Fruit fly (Drosophila melanogaster): ENCODE measurements around the gene Tom70.

Tom70 gene

DNA sequence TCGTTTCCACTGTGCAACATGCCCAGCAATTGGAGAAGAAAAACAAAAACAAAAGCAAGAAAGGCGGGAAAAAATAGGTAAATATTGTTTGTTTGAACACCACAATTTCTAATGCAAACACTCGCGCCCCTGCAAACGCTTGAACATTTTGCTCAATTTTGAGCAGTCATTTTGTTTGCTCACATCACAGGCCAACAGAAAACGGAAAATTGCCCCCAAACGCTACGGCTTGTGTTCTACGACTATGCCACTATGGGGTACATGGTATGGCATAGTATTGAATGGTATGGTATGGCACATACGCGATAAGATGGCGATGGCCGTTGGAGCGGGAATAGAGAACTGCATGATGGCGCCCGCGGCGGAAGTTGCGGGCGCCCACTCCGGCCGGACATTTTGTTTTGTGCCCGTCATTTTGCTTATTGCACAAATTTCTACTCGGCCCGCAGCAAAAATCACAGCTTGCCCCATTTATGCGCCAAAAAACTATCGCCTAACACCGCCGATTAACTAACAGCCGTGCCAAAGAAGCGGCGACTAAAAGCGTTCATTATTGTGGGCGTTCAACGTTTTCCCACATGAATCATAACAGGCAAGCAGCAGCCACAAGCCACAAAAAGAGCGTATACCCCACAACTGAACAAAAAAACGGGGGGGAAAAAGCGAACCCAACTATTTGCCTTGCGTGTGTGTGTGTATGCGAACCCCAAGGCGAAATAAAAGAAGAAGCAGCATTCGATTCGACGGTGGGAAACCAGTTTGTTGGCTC is 33.9 kb downstream of the Tom70 start (continued):
- TF ChIP-seq Sox102F (GFP tag; optimal IDR thresholded peaks at IDR 0.05) (no peak), Smox (GFP tag; optimal IDR thresholded peaks at IDR 0.05) (no peak), Ets96B (tag; optimal IDR thresholded peaks at IDR 0.05) (no peak), Sox14 (GFP tag; optimal IDR thresholded peaks at IDR 0.05) (no peak), CG16779 (tag; optimal IDR thresholded peaks at IDR 0.05) (no peak), CG6276 (GFP tag; optimal IDR thresholded peaks at IDR 0.05) (peak; percentile 28), CG31627 (GFP tag; optimal IDR thresholded peaks at IDR 0.05) (no peak), CG1621 (tag; optimal IDR thresholded peaks at IDR 0.05) (peak; percentile 99), topi (GFP tag; optimal IDR thresholded peaks at IDR 0.05) (no peak), Blimp-1 (GFP tag; optimal IDR thresholded peaks at IDR 0.05) (no peak), CG7368 (GFP tag; optimal IDR thresholded peaks at IDR 0.05) (no peak), CG15336 (GFP tag; IDR thresholded peaks at IDR 0.05) (no peak), fd85E (GFP tag; optimal IDR thresholded peaks at IDR 0.05) (no peak), ss (GFP tag; optimal IDR thresholded peaks at IDR 0.05) (peak in 1 of 2 experiments; percentile 55), CG8319 (GFP tag; optimal IDR thresholded peaks at IDR 0.05) (no peak), salr (GFP tag; optimal IDR thresholded peaks at IDR 0.05) (peak; percentile 4 to 11), CG6854 (GFP tag; optimal IDR thresholded peaks at IDR 0.05) (no peak), spab (GFP tag; optimal IDR thresholded peaks at IDR 0.05) (no peak), CG3919 (GFP tag; optimal IDR thresholded peaks at IDR 0.05) (no peak), dac (GFP tag; optimal IDR thresholded peaks at IDR 0.05) (no peak), CG11294 (GFP tag; IDR thresholded peaks at IDR 0.05) (no peak), CG32006 (GFP tag; optimal IDR thresholded peaks at IDR 0.05) (peak; percentile 13), acj6 (GFP tag; optimal IDR thresholded peaks at IDR 0.05) (peak; percentile 3), fkh (GFP tag; optimal IDR thresholded peaks at IDR 0.05) (peak; percentile 99), OdsH (GFP tag; optimal IDR thresholded peaks at IDR 0.05) (no peak), Eip78C (GFP tag) (peak; percentile 30), dsx (GFP tag; optimal IDR thresholded peaks at IDR 0.05; ENCODE audit: poor library complexity, severe bottlenecking) (peak; percentile 57), Hr4 (GFP tag; optimal IDR thresholded peaks at IDR 0.05) (no peak), lz (GFP tag; optimal IDR thresholded peaks at IDR 0.05) (no peak), net (GFP tag; optimal IDR thresholded peaks at IDR 0.05) (peak; percentile 18), CG10631 (GFP tag; optimal IDR thresholded peaks at IDR 0.05) (peak; percentile 48), CG34406 (GFP tag; optimal IDR thresholded peaks at IDR 0.05) (no peak), CG3032 (tag; optimal IDR thresholded peaks at IDR 0.05) (no peak), Sox15 (GFP tag; optimal IDR thresholded peaks at IDR 0.05) (no peak)

DNA sequence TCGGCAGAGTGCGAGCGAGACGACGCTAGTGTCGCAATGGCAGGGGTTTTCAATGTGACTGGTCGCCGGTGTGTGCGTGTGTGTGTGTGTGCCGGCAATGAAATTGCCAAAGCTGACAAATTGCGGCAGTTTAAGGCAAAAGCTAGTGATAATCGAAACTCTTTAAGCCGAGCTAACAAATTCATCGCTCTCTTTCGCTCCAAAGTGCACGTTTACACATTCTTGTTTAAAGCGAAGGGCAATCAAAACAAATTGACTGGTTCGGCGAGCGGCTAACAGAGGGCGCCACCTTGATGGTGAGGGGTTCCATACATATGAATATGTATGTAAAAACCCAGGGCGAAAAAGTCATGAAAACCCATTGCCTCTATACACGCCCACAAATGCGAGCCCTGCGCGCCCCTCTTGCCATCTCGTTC is 34.5 kb downstream of the Tom70 start:
- TF ChIP-seq esn (GFP tag; optimal IDR thresholded peaks at IDR 0.05) (no peak), Met (GFP tag; optimal IDR thresholded peaks at IDR 0.05) (no peak), CG32006 (GFP tag; optimal IDR thresholded peaks at IDR 0.05) (no peak), vri (GFP tag; optimal IDR thresholded peaks at IDR 0.05) (no peak), dsx (GFP tag; optimal IDR thresholded peaks at IDR 0.05; ENCODE audit: poor library complexity, severe bottlenecking) (peak; percentile 77), Hr39 (GFP tag; optimal IDR thresholded peaks at IDR 0.05) (no peak), CG3032 (tag; optimal IDR thresholded peaks at IDR 0.05) (no peak), svp (GFP tag) (peak; percentile 64)

Data from whole organism, prepupa.